Fruit fly (Drosophila melanogaster) whole organism, adult: Measurements from ENCODE around the gene BBS8.

Source experiments
- CG11617 ChIP-seq: fragments of 200-800 bp; sonication (Bioruptor generic); optimal IDR thresholded peaks from 2 replicates; lab custom pipeline; 2017; ENCODE audit warnings: mild to moderate bottlenecking, missing biosample characterization, missing genetic modification reagents, missing genetic modification characterization
- CG14711 ChIP-seq: fragments of 200-800 bp; sonication (Bioruptor generic); optimal IDR thresholded peaks from 2 replicates; lab custom pipeline; 2018; ENCODE audit warnings: missing biosample characterization, mild to moderate bottlenecking, missing genetic modification characterization, moderate library complexity
- CG1620 ChIP-seq: fragments of 200-800 bp; sonication (Bioruptor generic); optimal IDR thresholded peaks from 2 replicates; lab custom pipeline; 2016; ENCODE audit warnings: missing biosample characterization, missing genetic modification characterization
- CG5204 ChIP-seq: fragments of 200-800 bp; sonication (Bioruptor generic); optimal IDR thresholded peaks from 2 replicates; lab custom pipeline; 2016; ENCODE audit warnings: missing biosample characterization, missing genetic modification characterization
- CG7045 ChIP-seq: fragments of 200-800 bp; sonication (Bioruptor generic); optimal IDR thresholded peaks from 2 replicates; lab custom pipeline; 2017; ENCODE audit warnings: missing biosample characterization, mild to moderate bottlenecking, missing genetic modification characterization
- CG7101 ChIP-seq: fragments of 200-800 bp; sonication (Bioruptor generic); optimal IDR thresholded peaks from 2 replicates; lab custom pipeline; 2018; ENCODE audit warnings: missing biosample characterization, mild to moderate bottlenecking, missing genetic modification characterization, moderate library complexity
- Hr96 ChIP-seq: fragments of 200-800 bp; sonication (Bioruptor generic); optimal IDR thresholded peaks from 2 replicates; lab custom pipeline; 2016; ENCODE audit warnings: missing biosample characterization, missing genetic modification characterization
- cic ChIP-seq: fragments of 200-800 bp; sonication (Bioruptor generic); optimal IDR thresholded peaks from 2 replicates; lab custom pipeline; 2017; ENCODE audit warnings: missing biosample characterization, mild to moderate bottlenecking, missing genetic modification characterization, moderate library complexity
- cnc ChIP-seq, 2 experiments: fragments of >200 bp; optimal IDR thresholded peaks; 2 replicates each; lab custom pipeline; 2017
- kay ChIP-seq: fragments of 200-800 bp; sonication (Bioruptor generic); peaks from one replicate; lab custom pipeline; 2016; ENCODE audit warnings: missing biosample characterization, missing genetic modification characterization, borderline replicate concordance
- ovo ChIP-seq: fragments of 200-800 bp; sonication (Bioruptor generic); optimal IDR thresholded peaks from 2 replicates; lab custom pipeline; 2016; ENCODE audit warnings: missing biosample characterization, missing genetic modification characterization
- pad ChIP-seq: fragments of 200-800 bp; sonication (Bioruptor generic); optimal IDR thresholded peaks from 3 replicates; lab custom pipeline; 2017; ENCODE audit warnings: missing biosample characterization, missing genetic modification characterization, mild to moderate bottlenecking, moderate library complexity, missing genetic modification reagents

- TF ChIP-seq CG11617 (GFP tag; lab: Kevin White, UChicago) (no peak), cic (GFP tag; lab: Kevin White, UChicago) (no peak), cnc (optimal IDR thresholded peaks at IDR 0.05; lab: Kevin White, UChicago) (no peak), kay (GFP tag; lab: Kevin White, UChicago) (no peak), CG7045 (no peak), ovo (no peak), Hr96 (GFP tag; lab: Kevin White, UChicago) (no peak), CG5204 (GFP tag; lab: Kevin White, UChicago) (no peak), CG7101 (tag; lab: Kevin White, UChicago) (no peak), CG1620 (no peak), pad (GFP tag; lab: Kevin White, UChicago) (no peak), CG14711 (tag; lab: Kevin White, UChicago) (no peak)
Measured at dm6 chr2L:392529-392928, 30.1 kb upstream of the BBS8 start.
